Worm (Caenorhabditis elegans): ENCODE measurements around the gene C14B1.8.

The C14B1.8 gene

ce11 chrIII:3723726-3724125 is 4.2 kb upstream of the C14B1.8 start:
- no peak for TF ChIP-seq flt-1 (GFP tag; IDR thresholded peaks at IDR 0.05)
- no peak for TF ChIP-seq ztf-23 (GFP tag; IDR thresholded peaks at IDR 0.05)
- no peak for TF ChIP-seq med-1 (GFP tag; optimal IDR thresholded peaks at IDR 0.05; ENCODE audit: insufficient read depth)

ce11 chrIII:3716073-3716659 is 3.3 kb downstream of the C14B1.8 start:
- TF ChIP-seq klf-2 (GFP tag; conservative IDR thresholded peaks at IDR 0.05): 0 out of 2 replicates have a peak, but pooled peaks have one; percentile 51
- TF ChIP-seq cog-1 (tag; optimal IDR thresholded peaks at IDR 0.05): peak; percentile 24
- TF ChIP-seq ztf-23 (GFP tag; IDR thresholded peaks at IDR 0.05): 0 out of 2 replicates have a peak, but pooled peaks have one; percentile 32
- no peak for TF ChIP-seq T22C8.4 (GFP tag; IDR thresholded peaks at IDR 0.05)

ce11 chrIII:3713163-3713562 is 6.3 kb downstream of the C14B1.8 start, which contains the start of gene nrde-1:
Gene nrde-1 (plus strand): TSS chrIII:3713463.
- TF ChIP-seq ref-1 (GFP tag; conservative IDR thresholded peaks at IDR 0.05): no peak
- no peak for TF ChIP-seq ztf-29 (GFP tag; IDR thresholded peaks at IDR 0.05)
- no peak for TF ChIP-seq cog-1 (tag; optimal IDR thresholded peaks at IDR 0.05)
- TF ChIP-seq ztf-23 (GFP tag; IDR thresholded peaks at IDR 0.05): no peak
- no peak for TF ChIP-seq T22C8.4 (GFP tag; IDR thresholded peaks at IDR 0.05)
- no peak for TF ChIP-seq klf-2 (GFP tag; conservative IDR thresholded peaks at IDR 0.05)
- TF ChIP-seq med-1 (GFP tag; optimal IDR thresholded peaks at IDR 0.05; ENCODE audit: insufficient read depth): no peak
- no peak for TF ChIP-seq tab-1 (GFP tag; IDR thresholded peaks at IDR 0.05)
- no peak for TF ChIP-seq flt-1 (GFP tag; IDR thresholded peaks at IDR 0.05)

- TF ChIP-seq T22C8.4 (GFP tag; IDR thresholded peaks at IDR 0.05) (no peak), ref-1 (GFP tag; conservative IDR thresholded peaks at IDR 0.05) (no peak), ztf-23 (GFP tag; IDR thresholded peaks at IDR 0.05) (no peak), ztf-29 (GFP tag; IDR thresholded peaks at IDR 0.05) (no peak), med-1 (GFP tag; optimal IDR thresholded peaks at IDR 0.05; ENCODE audit: insufficient read depth) (no peak), flt-1 (GFP tag; IDR thresholded peaks at IDR 0.05) (no peak), cog-1 (tag; optimal IDR thresholded peaks at IDR 0.05) (no peak)
These were observed 10.4 kb downstream of the C14B1.8 start, which contains the start of gene alkb-8 for ce11 chrIII:3709030-3709429. Gene alkb-8 (plus strand): TSS chrIII:3709330.

- TF ChIP-seq klf-2 (GFP tag; conservative IDR thresholded peaks at IDR 0.05): no peak
These were observed 12.9 kb downstream of the C14B1.8 start, which contains the start of gene dph-1 for ce11 chrIII:3706586-3706985. Gene dph-1 (plus strand): TSS chrIII:3706886.

- TF ChIP-seq ztf-29 (GFP tag; IDR thresholded peaks at IDR 0.05) (no peak), flt-1 (GFP tag; IDR thresholded peaks at IDR 0.05) (no peak), ztf-23 (GFP tag; IDR thresholded peaks at IDR 0.05) (no peak), T22C8.4 (GFP tag; IDR thresholded peaks at IDR 0.05) (no peak), tab-1 (GFP tag; IDR thresholded peaks at IDR 0.05) (no peak), klf-2 (GFP tag; conservative IDR thresholded peaks at IDR 0.05) (no peak), cog-1 (tag; optimal IDR thresholded peaks at IDR 0.05) (no peak), med-1 (GFP tag; optimal IDR thresholded peaks at IDR 0.05; ENCODE audit: insufficient read depth) (no peak), ref-1 (GFP tag; conservative IDR thresholded peaks at IDR 0.05) (no peak)
These were observed 14.5 kb downstream of the C14B1.8 start, which contains the start of gene wdr-5.1 for ce11 chrIII:3704967-3705366. Gene wdr-5.1 (plus strand): TSS chrIII:3705285.

- TF ChIP-seq tab-1 (GFP tag; IDR thresholded peaks at IDR 0.05) (no peak), klf-2 (GFP tag; conservative IDR thresholded peaks at IDR 0.05) (no peak), ref-1 (GFP tag; conservative IDR thresholded peaks at IDR 0.05) (no peak), ztf-29 (GFP tag; IDR thresholded peaks at IDR 0.05) (no peak), ztf-23 (GFP tag; IDR thresholded peaks at IDR 0.05) (no peak), T22C8.4 (GFP tag; IDR thresholded peaks at IDR 0.05) (no peak), cog-1 (tag; optimal IDR thresholded peaks at IDR 0.05) (no peak), flt-1 (GFP tag; IDR thresholded peaks at IDR 0.05) (no peak), med-1 (GFP tag; optimal IDR thresholded peaks at IDR 0.05; ENCODE audit: insufficient read depth) (no peak)
These were observed 16.1 kb downstream of the C14B1.8 start, which contains the start of gene C14B1.3 for ce11 chrIII:3703397-3703796. Gene C14B1.3 (plus strand): TSS chrIII:3703564.

- no peak for TF ChIP-seq cog-1 (tag; optimal IDR thresholded peaks at IDR 0.05)
- TF ChIP-seq ztf-29 (GFP tag; IDR thresholded peaks at IDR 0.05): 0 out of 2 replicates have a peak, but pooled peaks have one; percentile 20
These were observed 17.8 kb downstream of the C14B1.8 start, which contains the start of the genes pdi-1 and C14B1.2 for ce11 chrIII:3701411-3702310. Gene pdi-1 (minus strand): TSS chrIII:3701461. Gene C14B1.2 (plus strand): TSS chrIII:3702260.

ce11 chrIII:3699275-3699674 is 20.2 kb downstream of the C14B1.8 start, which contains the start of gene cyn-9:
Gene cyn-9 (minus strand): TSS chrIII:3699640.
- TF ChIP-seq ref-1 (GFP tag; conservative IDR thresholded peaks at IDR 0.05): no peak
- no peak for TF ChIP-seq cog-1 (tag; optimal IDR thresholded peaks at IDR 0.05)
- no peak for TF ChIP-seq tab-1 (GFP tag; IDR thresholded peaks at IDR 0.05)
- no peak for TF ChIP-seq flt-1 (GFP tag; IDR thresholded peaks at IDR 0.05)
- TF ChIP-seq T22C8.4 (GFP tag; IDR thresholded peaks at IDR 0.05): no peak
- TF ChIP-seq klf-2 (GFP tag; conservative IDR thresholded peaks at IDR 0.05): no peak
- TF ChIP-seq ztf-29 (GFP tag; IDR thresholded peaks at IDR 0.05): no peak
- no peak for TF ChIP-seq ztf-23 (GFP tag; IDR thresholded peaks at IDR 0.05)
- TF ChIP-seq med-1 (GFP tag; optimal IDR thresholded peaks at IDR 0.05; ENCODE audit: insufficient read depth): no peak

- TF ChIP-seq flt-1 (GFP tag; IDR thresholded peaks at IDR 0.05) (no peak), med-1 (GFP tag; optimal IDR thresholded peaks at IDR 0.05; ENCODE audit: insufficient read depth) (no peak), ztf-23 (GFP tag; IDR thresholded peaks at IDR 0.05) (no peak)
These were observed 21.1 kb downstream of the C14B1.8 start for ce11 chrIII:3698366-3698765.
